Fruit fly (Drosophila melanogaster): ENCODE data around the gene CG7208.

CG7208 gene

dm6 chr3R:18171983-18172967 is 13.2 kb downstream of the CG7208 start (continued):
- TF ChIP-seq Sin3A (optimal IDR thresholded peaks at IDR 0.05) (no peak), CG14667 (GFP tag; IDR thresholded peaks at IDR 0.05) (peak; percentile 79), Elba2 (GFP tag; optimal IDR thresholded peaks at IDR 0.05) (peak; percentile 66), prd (optimal IDR thresholded peaks at IDR 0.05) (no peak), prd (GFP tag; IDR thresholded peaks at IDR 0.05) (peak; percentile 93), pzg (GFP tag; optimal IDR thresholded peaks at IDR 0.05) (peak; percentile 3), Ravus (GFP tag; IDR thresholded peaks at IDR 0.05) (peak; percentile 61), ase (GFP tag; IDR thresholded peaks at IDR 0.05) (peak; percentile 82), Eip74EF (GFP tag; optimal IDR thresholded peaks at IDR 0.05) (peak in 1 of 2 experiments; percentile 96), vnd (GFP tag; IDR thresholded peaks at IDR 0.05; ENCODE audit: partially characterized antibody) (no peak), CG8281 (tag; optimal IDR thresholded peaks at IDR 0.05) (peak; percentile 82), Optix (GFP tag; IDR thresholded peaks at IDR 0.05) (peak; percentile 61; the same call in 1 of the 3 replicates), sisA (GFP tag; IDR thresholded peaks at IDR 0.05) (peak; percentile 91), Hmx (GFP tag; optimal IDR thresholded peaks at IDR 0.05) (peak; percentile 78), Doc3 (GFP tag; IDR thresholded peaks at IDR 0.05; ENCODE audit: partially characterized antibody) (peak; percentile 38; the same call in 1 of the 3 replicates), CG30431 (GFP tag; optimal IDR thresholded peaks at IDR 0.05) (peak; percentile 87), sc (optimal IDR thresholded peaks at IDR 0.05) (no peak), sc (GFP tag; optimal IDR thresholded peaks at IDR 0.05) (peak; percentile 89), CG1529 (GFP tag; optimal IDR thresholded peaks at IDR 0.05) (peak; percentile 91), Dek (tag; optimal IDR thresholded peaks at IDR 0.05) (peak; percentile 89), CG7556 (GFP tag; optimal IDR thresholded peaks at IDR 0.05) (peak; percentile 97), CG12104 (GFP tag; optimal IDR thresholded peaks at IDR 0.05) (peak; percentile 93), CG3407 (GFP tag; optimal IDR thresholded peaks at IDR 0.05) (peak; percentile 88), gro (GFP tag; optimal IDR thresholded peaks at IDR 0.05) (peak; percentile 73), CG17359 (tag; optimal IDR thresholded peaks at IDR 0.05) (peak; percentile 95), CG2889 (GFP tag; IDR thresholded peaks at IDR 0.05) (peak; percentile 71; the same call in 2 of the 3 replicates), Blimp-1 (GFP tag; optimal IDR thresholded peaks at IDR 0.05) (peak; percentile 91), gce (GFP tag; IDR thresholded peaks at IDR 0.05) (peak; percentile 79; the same call in 2 of the 3 replicates), Gug (GFP tag; IDR thresholded peaks at IDR 0.05) (peak; percentile 69; the same call in 2 of the 4 replicates), CG15601 (tag; optimal IDR thresholded peaks at IDR 0.05) (peak; percentile 92), fd64A (GFP tag; optimal IDR thresholded peaks at IDR 0.05) (peak; percentile 79), CG4820 (GFP tag; optimal IDR thresholded peaks at IDR 0.05) (peak; percentile 93), CG9727 (GFP tag; optimal IDR thresholded peaks at IDR 0.05) (peak; percentile 96), gsb (GFP tag; IDR thresholded peaks at IDR 0.05) (peak; percentile 73), chm (GFP tag; IDR thresholded peaks at IDR 0.05) (peak; percentile 78), CG30020 (tag; optimal IDR thresholded peaks at IDR 0.05) (no peak), CG10366 (GFP tag; IDR thresholded peaks at IDR 0.05) (peak; percentile 82), Awh (GFP tag; IDR thresholded peaks at IDR 0.05) (peak; percentile 82), lmd (GFP tag; IDR thresholded peaks at IDR 0.05) (peak; percentile 94), gcm (GFP tag; optimal IDR thresholded peaks at IDR 0.05) (peak; percentile 92), corto (GFP tag; optimal IDR thresholded peaks at IDR 0.05) (peak; percentile 36), dmrt11E (tag; optimal IDR thresholded peaks at IDR 0.05) (peak; percentile 91), CG17568 (GFP tag; optimal IDR thresholded peaks at IDR 0.05) (no peak), cad (GFP tag; optimal IDR thresholded peaks at IDR 0.05) (no peak), CG9609 (GFP tag; optimal IDR thresholded peaks at IDR 0.05) (peak; percentile 93), CHES-1-like (GFP tag; optimal IDR thresholded peaks at IDR 0.05) (peak; percentile 91), CG7357 (GFP tag; IDR thresholded peaks at IDR 0.05) (peak; percentile 81), CG1233 (GFP tag; optimal IDR thresholded peaks at IDR 0.05) (peak; percentile 93), Six4 (GFP tag; optimal IDR thresholded peaks at IDR 0.05) (peak; percentile 85)
